Worm (Caenorhabditis elegans) whole organism, L3 larva: ENCODE measurements around the gene C11G10.1.

Experiments used
- ZK546.5 ChIP-seq: sonication (generic microtip); optimal IDR thresholded peaks from 2 replicates; lab custom pipeline; 2017; ENCODE audit warnings: missing biosample characterization, missing genetic modification characterization
- aly-2 ChIP-seq: fragments of 150-350 bp; optimal IDR thresholded peaks from 2 replicates; lab custom pipeline; 2014; ENCODE audit warnings: missing biosample characterization, missing genetic modification characterization
- ama-1 ChIP-seq: fragments of 150-350 bp; optimal IDR thresholded peaks from 2 replicates; lab custom pipeline; 2018
- ceh-28 ChIP-seq: fragments of 150-350 bp; optimal IDR thresholded peaks from 2 replicates; lab custom pipeline; 2014; ENCODE audit warnings: missing biosample characterization, missing genetic modification reagents, missing genetic modification characterization
- ceh-82 ChIP-seq: fragments of 150-350 bp; optimal IDR thresholded peaks from 2 replicates; lab custom pipeline; 2014; ENCODE audit warnings: missing biosample characterization, missing genetic modification characterization
- egl-5 ChIP-seq: fragments of 150-350 bp; optimal IDR thresholded peaks from 2 replicates; lab custom pipeline; 2017; ENCODE audit warnings: missing biosample characterization, missing genetic modification reagents, missing genetic modification characterization, inconsistent platforms
- elt-3 ChIP-seq, 3 experiments: fragments of 150-350 bp in 1 of 3; sonication (generic microtip) in 2 of 3; optimal IDR thresholded peaks; 2 replicates in 2 of 3; 4 replicates in 1 of 3; lab custom pipeline; 2014 to 2017; ENCODE audit warnings: missing biosample characterization in 3 of 3, missing genetic modification characterization in 3 of 3
- jun-1 ChIP-seq: fragments of 150-350 bp; optimal IDR thresholded peaks from 2 replicates; lab custom pipeline; 2014; ENCODE audit warnings: missing biosample characterization, missing genetic modification reagents, missing genetic modification characterization
- nhr-23 ChIP-seq: fragments of 150-350 bp; optimal IDR thresholded peaks from 2 replicates; lab custom pipeline; 2014; ENCODE audit warnings: missing biosample characterization, missing genetic modification reagents, missing genetic modification characterization
- nhr-28 ChIP-seq: fragments of 150-350 bp; optimal IDR thresholded peaks from 2 replicates; lab custom pipeline; 2014; ENCODE audit warnings: missing biosample characterization, missing genetic modification characterization
- pqm-1 ChIP-seq: fragments of 150-350 bp; optimal IDR thresholded peaks from 2 replicates; lab custom pipeline; 2017; ENCODE audit warnings: missing biosample characterization, missing genetic modification characterization, inconsistent platforms

DNA sequence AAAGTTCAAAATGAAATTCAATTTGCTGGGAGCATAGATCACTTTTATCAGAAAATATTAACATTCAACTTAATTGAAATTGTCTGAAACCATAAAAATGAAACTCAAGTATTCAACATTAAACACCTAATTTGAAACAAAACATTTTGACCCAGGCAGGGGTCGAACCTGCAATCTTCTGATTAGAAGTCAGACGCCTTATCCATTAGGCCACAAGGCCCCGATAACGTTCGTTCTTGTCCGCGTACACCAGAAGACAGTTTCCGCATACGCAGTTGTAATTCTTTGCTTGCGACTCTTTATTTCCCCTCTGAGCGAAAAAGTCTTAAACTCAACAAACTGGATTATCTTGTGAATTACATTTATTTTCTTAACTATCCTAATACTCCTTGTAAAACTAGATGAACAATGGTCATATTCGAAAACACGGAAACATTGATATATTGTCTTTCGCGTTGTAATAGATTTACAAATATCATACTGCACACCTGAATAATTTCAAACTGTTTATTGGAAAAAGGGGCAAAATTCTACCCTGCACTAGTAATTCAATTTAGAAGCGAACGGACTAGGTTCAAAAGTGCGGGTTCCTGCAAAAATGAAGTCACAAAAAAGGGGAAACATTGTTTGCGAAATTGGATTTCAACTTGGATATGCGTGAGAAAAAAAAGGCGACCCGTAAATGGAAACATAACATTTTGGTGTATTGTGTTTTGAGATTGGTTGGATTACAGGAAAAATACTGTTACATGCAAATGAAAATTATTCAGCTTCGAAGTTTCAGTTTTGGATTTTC, 11.9 kb downstream of the C11G10.1 start:
- TF ChIP-seq ZK546.5 (tag; lab: Kevin White, UChicago) (no peak), ceh-82 (tag; lab: Kevin White, UChicago) (no peak), pqm-1 (tag; lab: Kevin White, UChicago) (peak; percentile 6), egl-5 (tag; lab: Kevin White, UChicago) (no peak), ceh-28 (tag; lab: Kevin White, UChicago) (no peak), nhr-28 (tag; lab: Kevin White, UChicago) (no peak), jun-1 (no peak), ama-1 (lab: Kevin White, UChicago) (no peak), elt-3 (tag; optimal IDR thresholded peaks at IDR 0.05; lab: Kevin White, UChicago) (no peak), nhr-23 (tag; lab: Kevin White, UChicago) (no peak), aly-2 (tag; lab: Kevin White, UChicago) (no peak)
